Fruit fly (Drosophila melanogaster): ENCODE data around the gene trc.
A peak's percentile ranks its signal among the peaks of the same experiment; 100 is the strongest.

The trc gene

dm6 chr3L:19818701-19819100 is 15.4 kb downstream of the trc start:
- TF ChIP-seq CG6808 (GFP tag; optimal IDR thresholded peaks at IDR 0.05), result no peak
- TF ChIP-seq CG7368 (GFP tag; optimal IDR thresholded peaks at IDR 0.05), result peak; percentile 73

dm6 chr3L:19817807-19818531 is 16.1 kb downstream of the trc start, which contains the start of the genes Fibp and Deaf1:
Gene Fibp, minus strand, starts transcription at chr3L:19817967.
Gene Deaf1, plus strand, starts transcription at chr3L:19818174.
- TF ChIP-seq CG8319 (GFP tag; optimal IDR thresholded peaks at IDR 0.05) (no peak), cyc (GFP tag; optimal IDR thresholded peaks at IDR 0.05) (peak; percentile 94), Eip78C (GFP tag) (peak; percentile 91), CG6276 (GFP tag; optimal IDR thresholded peaks at IDR 0.05) (no peak), dac (GFP tag; optimal IDR thresholded peaks at IDR 0.05) (peak; percentile 21), CG16779 (tag; optimal IDR thresholded peaks at IDR 0.05) (no peak), CG9139 (GFP tag; optimal IDR thresholded peaks at IDR 0.05) (no peak), achi (GFP tag; optimal IDR thresholded peaks at IDR 0.05) (no peak), acj6 (GFP tag; optimal IDR thresholded peaks at IDR 0.05) (peak; percentile 80), CG6163 (GFP tag; IDR thresholded peaks at IDR 0.05) (peak; percentile 40; the same call in 1 of the 3 replicates), CG4318 (GFP tag; optimal IDR thresholded peaks at IDR 0.05) (peak; percentile 61), OdsH (GFP tag; optimal IDR thresholded peaks at IDR 0.05) (no peak), vri (GFP tag; optimal IDR thresholded peaks at IDR 0.05) (no peak), CG8632 (GFP tag; optimal IDR thresholded peaks at IDR 0.05) (peak; percentile 66), Hr4 (GFP tag; optimal IDR thresholded peaks at IDR 0.05) (peak; percentile 79), CG32006 (GFP tag; optimal IDR thresholded peaks at IDR 0.05) (no peak), fd59A (GFP tag; optimal IDR thresholded peaks at IDR 0.05) (peak; percentile 39), CG6854 (GFP tag; optimal IDR thresholded peaks at IDR 0.05) (no peak), CG6808 (GFP tag; optimal IDR thresholded peaks at IDR 0.05) (no peak), CG10669 (GFP tag; optimal IDR thresholded peaks at IDR 0.05) (peak; percentile 55), dsx (GFP tag; optimal IDR thresholded peaks at IDR 0.05; ENCODE audit: poor library complexity, severe bottlenecking) (peak; percentile 37), Hr39 (GFP tag; optimal IDR thresholded peaks at IDR 0.05) (peak; percentile 88), CG8119 (GFP tag; IDR thresholded peaks at IDR 0.05) (no peak; the same call in 2 of the 3 replicates), CG7368 (GFP tag; optimal IDR thresholded peaks at IDR 0.05) (peak; percentile 56), topi (GFP tag; optimal IDR thresholded peaks at IDR 0.05) (peak; percentile 77), spab (GFP tag; optimal IDR thresholded peaks at IDR 0.05) (no peak), eg (GFP tag; IDR thresholded peaks at IDR 0.05) (peak; percentile 43; the same call in 2 of the 3 replicates), Sox14 (GFP tag; optimal IDR thresholded peaks at IDR 0.05) (peak; percentile 79), svp (GFP tag) (no peak), CG10631 (GFP tag; optimal IDR thresholded peaks at IDR 0.05) (peak; percentile 84), fd85E (GFP tag; optimal IDR thresholded peaks at IDR 0.05) (no peak), CG11762 (GFP tag; optimal IDR thresholded peaks at IDR 0.05; ENCODE audit: insufficient read depth) (peak; percentile 64), Ets96B (tag; optimal IDR thresholded peaks at IDR 0.05) (peak; percentile 64), CG3919 (GFP tag; optimal IDR thresholded peaks at IDR 0.05) (peak; percentile 72), fkh (GFP tag; optimal IDR thresholded peaks at IDR 0.05) (peak; percentile 28), CG6792 (GFP tag; optimal IDR thresholded peaks at IDR 0.05) (peak; percentile 63), CG1621 (tag; optimal IDR thresholded peaks at IDR 0.05) (peak; percentile 18), CG15336 (GFP tag; IDR thresholded peaks at IDR 0.05) (0 out of 2 replicates have a peak, but pooled peaks have one; percentile 10), net (GFP tag; optimal IDR thresholded peaks at IDR 0.05) (no peak), salr (GFP tag; optimal IDR thresholded peaks at IDR 0.05) (peak in 1 of 2 experiments; percentile 4), CG11294 (GFP tag; IDR thresholded peaks at IDR 0.05) (no peak; the same call in 1 of the 2 replicates), CG34406 (GFP tag; optimal IDR thresholded peaks at IDR 0.05) (peak; percentile 65), Sox102F (GFP tag; optimal IDR thresholded peaks at IDR 0.05) (no peak), Lpt (GFP tag; optimal IDR thresholded peaks at IDR 0.05) (peak; percentile 47), CG3032 (tag; optimal IDR thresholded peaks at IDR 0.05) (peak; percentile 77), ss (GFP tag; optimal IDR thresholded peaks at IDR 0.05) (peak in 1 of 2 experiments; percentile 9), Met (GFP tag; optimal IDR thresholded peaks at IDR 0.05) (peak; percentile 77), CG11902 (GFP tag; optimal IDR thresholded peaks at IDR 0.05) (peak; percentile 70)
